Comparison of ENCODE assay signal across 2 fruit fly cellular contexts in genomic region chr3L:3351814-3352359, dm6.
A peak's percentile ranks its signal among the peaks of the same experiment; 100 is the strongest.
TF ChIP-seq lines count a peak whose summit lies in the region.

No protein-coding gene starts in this region.

- TF ChIP-seq CTCF in whole organism, embryonic (GFP tag; optimal IDR thresholded peaks at IDR 0.05; lab: Kevin White, UChicago), result no peak

TF ChIP-seq in whole organism, embryonic, 481 proteins besides CTCF, POLR2A, EP300 and RAD21:
- no peak for TF ChIP-seq lola (GFP tag; optimal IDR thresholded peaks at IDR 0.05; lab: Kevin White, UChicago)
- no peak for TF ChIP-seq CG18764 (GFP tag; optimal IDR thresholded peaks at IDR 0.05; lab: Kevin White, UChicago)
- TF ChIP-seq esg (GFP tag; conservative IDR thresholded peaks at IDR 0.05; lab: Robert Waterston, UW), result no peak
- TF ChIP-seq nmo (GFP tag; optimal IDR thresholded peaks at IDR 0.05; lab: Kevin White, UChicago), result no peak
- TF ChIP-seq salm (tag; optimal IDR thresholded peaks at IDR 0.05; lab: Kevin White, UChicago), result peak; percentile 8
- TF ChIP-seq sisA (GFP tag; IDR thresholded peaks at IDR 0.05; lab: Robert Waterston, UW), result no peak
- TF ChIP-seq Blimp-1 (GFP tag; optimal IDR thresholded peaks at IDR 0.05; lab: Kevin White, UChicago), result peak; percentile 83
- peak; percentile 66 for TF ChIP-seq Med (GFP tag; lab: Kevin White, UChicago)
- no peak for TF ChIP-seq HmgD (GFP tag; optimal IDR thresholded peaks at IDR 0.05; lab: Kevin White, UChicago)
- no peak for TF ChIP-seq Oaz (GFP tag; IDR thresholded peaks at IDR 0.05; lab: Robert Waterston, UW)
- no peak for TF ChIP-seq NfI (GFP tag; optimal IDR thresholded peaks at IDR 0.05; lab: Kevin White, UChicago)
- no peak for TF ChIP-seq mirr (GFP tag; optimal IDR thresholded peaks at IDR 0.05; lab: Kevin White, UChicago)
- no peak for TF ChIP-seq sima (GFP tag; optimal IDR thresholded peaks at IDR 0.05; lab: Kevin White, UChicago)
- TF ChIP-seq grn (GFP tag; optimal IDR thresholded peaks at IDR 0.05; lab: Kevin White, UChicago), result peak; percentile 67
- TF ChIP-seq CG14050 (GFP tag; IDR thresholded peaks at IDR 0.05; lab: Robert Waterston, UW), result no peak
- TF ChIP-seq oc (tag; optimal IDR thresholded peaks at IDR 0.05; lab: Kevin White, UChicago), result peak; percentile 50
- TF ChIP-seq CG31441 (GFP tag; IDR thresholded peaks at IDR 0.05; lab: Robert Waterston, UW), result no peak
- no peak for TF ChIP-seq insv (GFP tag; optimal IDR thresholded peaks at IDR 0.05; lab: Kevin White, UChicago)
- 0 out of 2 replicates have a peak, but pooled peaks have one; percentile 24 for TF ChIP-seq vvl (GFP tag; IDR thresholded peaks at IDR 0.05; lab: Robert Waterston, UW)
- no peak for TF ChIP-seq toy (GFP tag; IDR thresholded peaks at IDR 0.05; lab: Robert Waterston, UW)
- no peak for TF ChIP-seq Poxn (GFP tag; IDR thresholded peaks at IDR 0.05; lab: Robert Waterston, UW)
- TF ChIP-seq CG17568 (GFP tag; optimal IDR thresholded peaks at IDR 0.05; lab: Kevin White, UChicago), result no peak
- TF ChIP-seq kni (GFP tag; optimal IDR thresholded peaks at IDR 0.05; lab: Kevin White, UChicago), result peak; percentile 72
- no peak for TF ChIP-seq odd (GFP tag; optimal IDR thresholded peaks at IDR 0.05; lab: Kevin White, UChicago)
- no peak for TF ChIP-seq ap (GFP tag; IDR thresholded peaks at IDR 0.05; lab: Robert Waterston, UW)
- TF ChIP-seq bbx (GFP tag; IDR thresholded peaks at IDR 0.05; lab: Robert Waterston, UW; ENCODE audit: partially characterized antibody), result 0 out of 2 replicates have a peak, but pooled peaks have one; percentile 47
- TF ChIP-seq PHDP (tag; optimal IDR thresholded peaks at IDR 0.05; lab: Kevin White, UChicago), result no peak
- TF ChIP-seq CG2202 (tag; optimal IDR thresholded peaks at IDR 0.05; lab: Kevin White, UChicago), result no peak
- TF ChIP-seq btn (GFP tag; optimal IDR thresholded peaks at IDR 0.05; lab: Kevin White, UChicago), result no peak
- TF ChIP-seq luna (GFP tag; optimal IDR thresholded peaks at IDR 0.05; lab: Kevin White, UChicago), result no peak
- no peak for TF ChIP-seq scrt (GFP tag; optimal IDR thresholded peaks at IDR 0.05; lab: Kevin White, UChicago)
- TF ChIP-seq CG4328 (GFP tag; optimal IDR thresholded peaks at IDR 0.05; lab: Kevin White, UChicago), result no peak
- TF ChIP-seq psq (GFP tag; optimal IDR thresholded peaks at IDR 0.05; lab: Kevin White, UChicago), result no peak
- no peak for TF ChIP-seq Hmr (GFP tag; optimal IDR thresholded peaks at IDR 0.05; lab: Kevin White, UChicago)
- TF ChIP-seq CG31365 (tag; optimal IDR thresholded peaks at IDR 0.05; lab: Kevin White, UChicago), result no peak
- peak; percentile 48 for TF ChIP-seq abd-A (tag; optimal IDR thresholded peaks at IDR 0.05; lab: Kevin White, UChicago)
- TF ChIP-seq Spps (tag; optimal IDR thresholded peaks at IDR 0.05; lab: Kevin White, UChicago), result no peak
- no peak for TF ChIP-seq CG7745 (tag; optimal IDR thresholded peaks at IDR 0.05; lab: Kevin White, UChicago)
- TF ChIP-seq gsb-n (tag; optimal IDR thresholded peaks at IDR 0.05; lab: Kevin White, UChicago), result no peak
- TF ChIP-seq bab2 (GFP tag; optimal IDR thresholded peaks at IDR 0.05; lab: Kevin White, UChicago), result no peak
- no peak for TF ChIP-seq CG1647 (GFP tag; optimal IDR thresholded peaks at IDR 0.05; lab: Kevin White, UChicago)
- no peak for TF ChIP-seq CG7928 (GFP tag; optimal IDR thresholded peaks at IDR 0.05; lab: Kevin White, UChicago)
- TF ChIP-seq pros (GFP tag; optimal IDR thresholded peaks at IDR 0.05; lab: Kevin White, UChicago), result peak; percentile 9
- no peak for TF ChIP-seq br (optimal IDR thresholded peaks at IDR 0.05; lab: Kevin White, UChicago)

TF ChIP-seq in whole organism, pupa, 21 proteins besides CTCF, POLR2A, EP300 and RAD21:
- TF ChIP-seq Ets98B (GFP tag; IDR thresholded peaks at IDR 0.05; lab: Robert Waterston, UW) (no peak), EcR (GFP tag; optimal IDR thresholded peaks at IDR 0.05; lab: Kevin White, UChicago) (peak; percentile 27)
